Fruit fly (Drosophila melanogaster) whole organism, embryonic: ENCODE data around the gene Ser.
A peak's percentile ranks its signal among the peaks of the same experiment; 100 is the strongest.

Experiments
- Antp ChIP-seq: fragments of 200-800 bp; sonication (Bioruptor generic); optimal IDR thresholded peaks from 3 replicates; lab custom pipeline; 2016; ENCODE audit warnings: missing biosample characterization, missing genetic modification characterization
- Bgb ChIP-seq: fragments of 200-800 bp; sonication (Bioruptor generic); IDR thresholded peaks from 2 replicates; pipeline ENCODE4 v1.3.6; 2022; ENCODE audit warnings: missing biosample characterization, missing genetic modification characterization; ENCODE audit not compliant: partially characterized antibody
- CG10267 ChIP-seq: fragments of 200-800 bp; sonication (Bioruptor generic); optimal IDR thresholded peaks from 2 replicates; lab custom pipeline; 2018; ENCODE audit warnings: missing biosample characterization, mild to moderate bottlenecking, missing genetic modification characterization, moderate library complexity
- CG10431 ChIP-seq: fragments of 200-800 bp; sonication (Bioruptor generic); optimal IDR thresholded peaks from 3 replicates; lab custom pipeline; 2018; ENCODE audit warnings: missing biosample characterization, mild to moderate bottlenecking, missing genetic modification characterization
- CG1233 ChIP-seq: fragments of 200-800 bp; sonication (Bioruptor generic); optimal IDR thresholded peaks from 4 replicates; lab custom pipeline; 2018; ENCODE audit warnings: missing biosample characterization, mild to moderate bottlenecking, missing genetic modification characterization
- CG12769 ChIP-seq: fragments of 200-800 bp; sonication (Bioruptor generic); optimal IDR thresholded peaks from 2 replicates; lab custom pipeline; 2019; ENCODE audit warnings: missing biosample characterization, mild to moderate bottlenecking, missing genetic modification characterization, moderate library complexity
- CG14965 ChIP-seq: fragments of 200-800 bp; sonication (Bioruptor generic); optimal IDR thresholded peaks from 2 replicates; lab custom pipeline; 2016; ENCODE audit warnings: missing biosample characterization, missing genetic modification characterization, borderline replicate concordance
- CG17328 ChIP-seq: fragments of 200-800 bp; sonication (Bioruptor generic); IDR thresholded peaks from 2 replicates; pipeline ENCODE4 v1.3.6; 2022; ENCODE audit warnings: missing biosample characterization, missing genetic modification characterization
- CG3726 ChIP-seq: fragments of 200-800 bp; sonication (Bioruptor generic); IDR thresholded peaks from 3 replicates; pipeline ENCODE4, ENCODE4 v1.3.6; 2022; ENCODE audit warnings: missing biosample characterization, missing genetic modification characterization
- CG3847 ChIP-seq: fragments of 200-800 bp; sonication (Bioruptor generic); IDR thresholded peaks from 2 replicates; pipeline ENCODE4 v1.3.6; 2022; ENCODE audit warnings: missing biosample characterization, missing genetic modification characterization
- CG7745 ChIP-seq: fragments of 200-800 bp; sonication (Bioruptor generic); optimal IDR thresholded peaks from 2 replicates; lab custom pipeline; 2018; ENCODE audit warnings: missing biosample characterization, mild to moderate bottlenecking, missing genetic modification characterization, moderate library complexity
- CG7839 ChIP-seq: fragments of 200-800 bp; sonication (Bioruptor generic); optimal IDR thresholded peaks from 3 replicates; lab custom pipeline; 2018; ENCODE audit warnings: missing biosample characterization, mild to moderate bottlenecking, missing genetic modification characterization, moderate library complexity
- CG7987 ChIP-seq: fragments of 200-800 bp; sonication (Bioruptor generic); optimal IDR thresholded peaks from 2 replicates; lab custom pipeline; 2018; ENCODE audit warnings: missing biosample characterization, mild to moderate bottlenecking, missing genetic modification characterization, moderate library complexity
- CG9727 ChIP-seq: fragments of 200-800 bp; sonication (Bioruptor generic); optimal IDR thresholded peaks from 3 replicates; lab custom pipeline; 2017; ENCODE audit warnings: missing biosample characterization, mild to moderate bottlenecking, missing genetic modification characterization
- CG9817 ChIP-seq: fragments of 200-800 bp; sonication (Bioruptor generic); optimal IDR thresholded peaks from 2 replicates; lab custom pipeline; 2018; ENCODE audit warnings: missing biosample characterization, mild to moderate bottlenecking, missing genetic modification characterization, moderate library complexity
- CG9876 ChIP-seq: fragments of 200-800 bp; sonication (Bioruptor generic); optimal IDR thresholded peaks from 2 replicates; lab custom pipeline; 2016; ENCODE audit warnings: missing biosample characterization, missing genetic modification characterization
- CrebB ChIP-seq: fragments of 200-800 bp; sonication (Bioruptor generic); optimal IDR thresholded peaks from 3 replicates; lab custom pipeline; 2018; ENCODE audit warnings: missing biosample characterization, mild to moderate bottlenecking, missing genetic modification characterization
- Dip3 ChIP-seq: fragments of 200-800 bp; sonication (Bioruptor generic); optimal IDR thresholded peaks from 3 replicates; lab custom pipeline; 2016; ENCODE audit warnings: missing biosample characterization, missing genetic modification characterization
- Elba2 ChIP-seq: fragments of 200-800 bp; sonication (Bioruptor generic); optimal IDR thresholded peaks from 3 replicates; lab custom pipeline; 2016; ENCODE audit warnings: missing biosample characterization, missing genetic modification characterization
- HLH4C ChIP-seq: fragments of 200-800 bp; sonication (Bioruptor generic); IDR thresholded peaks from 3 replicates; pipeline ENCODE4 v1.3.6; 2022; ENCODE audit warnings: missing biosample characterization, missing genetic modification characterization; ENCODE audit not compliant: partially characterized antibody
- Med ChIP-seq: fragments of 200-800 bp; sonication (Bioruptor generic); peaks from one replicate; lab custom pipeline; 2016; ENCODE audit warnings: missing biosample characterization, missing genetic modification characterization, mild to moderate bottlenecking, inconsistent platforms, moderate library complexity
- Mes4 ChIP-seq: fragments of 200-800 bp; sonication (Bioruptor generic); optimal IDR thresholded peaks from 2 replicates; lab custom pipeline; 2016; ENCODE audit warnings: missing biosample characterization, missing genetic modification characterization
- Mrtf ChIP-seq: fragments of 200-800 bp; sonication (Bioruptor generic); IDR thresholded peaks from 3 replicates; pipeline ENCODE4 v1.3.6; 2022; ENCODE audit warnings: missing biosample characterization, missing genetic modification characterization
- Side ChIP-seq: fragments of 200-800 bp; sonication (Bioruptor generic); optimal IDR thresholded peaks from 2 replicates; lab custom pipeline; 2016; ENCODE audit warnings: missing biosample characterization, missing genetic modification characterization
- Six4 ChIP-seq: fragments of 200-800 bp; sonication (Bioruptor generic); optimal IDR thresholded peaks from 2 replicates; lab custom pipeline; 2016; ENCODE audit warnings: missing biosample characterization, missing genetic modification characterization
- Sox100B ChIP-seq: fragments of 200-800 bp; sonication (Bioruptor generic); optimal IDR thresholded peaks from 3 replicates; lab custom pipeline; 2018; ENCODE audit warnings: missing biosample characterization, mild to moderate bottlenecking, missing genetic modification characterization
- Vsx1 ChIP-seq: fragments of 200-800 bp; sonication (Bioruptor generic); optimal IDR thresholded peaks from 2 replicates; lab custom pipeline; 2017; ENCODE audit warnings: missing biosample characterization, mild to moderate bottlenecking, missing genetic modification characterization, missing genetic modification reagents
- Xrp1 ChIP-seq: fragments of 200-800 bp; sonication (Bioruptor generic); IDR thresholded peaks from 2 replicates; pipeline ENCODE4 v1.3.6; 2022; ENCODE audit warnings: missing biosample characterization, missing genetic modification characterization
- bbx ChIP-seq: fragments of 200-800 bp; sonication (Bioruptor generic); IDR thresholded peaks from 2 replicates; pipeline ENCODE4 v1.3.6; 2022; ENCODE audit warnings: missing biosample characterization, missing genetic modification characterization; ENCODE audit not compliant: partially characterized antibody
- ci ChIP-seq: fragments of 200-800 bp; sonication (Bioruptor generic); IDR thresholded peaks from 3 replicates; pipeline ENCODE4 v1.3.6; 2022; ENCODE audit warnings: missing biosample characterization, missing genetic modification characterization
- da ChIP-seq: fragments of 200-800 bp; sonication (Bioruptor generic); optimal IDR thresholded peaks from 2 replicates; lab custom pipeline; 2016; ENCODE audit warnings: missing biosample characterization, missing genetic modification characterization
- danr ChIP-seq: fragments of 200-800 bp; sonication (Bioruptor generic); IDR thresholded peaks from 2 replicates; pipeline ENCODE4 v1.3.6; 2022; ENCODE audit warnings: missing biosample characterization, missing genetic modification characterization
- gcm2 ChIP-seq: fragments of 200-800 bp; sonication (Bioruptor generic); optimal IDR thresholded peaks from 2 replicates; lab custom pipeline; 2016; ENCODE audit warnings: missing biosample characterization, missing genetic modification characterization
- grau ChIP-seq: fragments of 200-800 bp; optimal IDR thresholded peaks from 3 replicates; lab custom pipeline; 2019; ENCODE audit warnings: missing biosample characterization, mild to moderate bottlenecking, missing genetic modification characterization, moderate library complexity
- grn ChIP-seq: fragments of 200-800 bp; sonication (Bioruptor generic); optimal IDR thresholded peaks from 3 replicates; lab custom pipeline; 2017; ENCODE audit warnings: missing biosample characterization, missing genetic modification characterization
- gro ChIP-seq: fragments of 200-800 bp; sonication (Bioruptor generic); optimal IDR thresholded peaks from 2 replicates; lab custom pipeline; 2016; ENCODE audit warnings: missing biosample characterization, missing genetic modification characterization
- lmd ChIP-seq: fragments of 200-800 bp; sonication (Bioruptor generic); IDR thresholded peaks from 2 replicates; pipeline ENCODE4 v1.3.6; 2022; ENCODE audit warnings: missing biosample characterization, missing genetic modification characterization
- onecut ChIP-seq: fragments of 200-800 bp; sonication (Bioruptor generic); IDR thresholded peaks from 2 replicates; pipeline ENCODE4 v1.3.6; 2022; ENCODE audit warnings: missing biosample characterization, missing genetic modification characterization
- pnt ChIP-seq: fragments of 200-800 bp; sonication (Bioruptor generic); optimal IDR thresholded peaks from 3 replicates; lab custom pipeline; 2016; ENCODE audit warnings: missing biosample characterization, missing genetic modification characterization
- pum ChIP-seq: fragments of 200-800 bp; sonication (Bioruptor generic); optimal IDR thresholded peaks from 2 replicates; lab custom pipeline; 2016; ENCODE audit warnings: missing biosample characterization, missing genetic modification characterization
- ranshi ChIP-seq: fragments of 200-800 bp; sonication (Bioruptor generic); IDR thresholded peaks from 2 replicates; pipeline ENCODE4 v1.3.6; 2022; ENCODE audit warnings: missing biosample characterization, missing genetic modification characterization
- row ChIP-seq: fragments of 200-800 bp; sonication (Bioruptor generic); IDR thresholded peaks from 3 replicates; pipeline ENCODE4 v1.3.6; 2022; ENCODE audit warnings: missing biosample characterization, missing genetic modification characterization
- run ChIP-seq: fragments of 200-800 bp; sonication (Bioruptor generic); optimal IDR thresholded peaks from 3 replicates; lab custom pipeline; 2018; ENCODE audit warnings: missing biosample characterization, mild to moderate bottlenecking, missing genetic modification characterization
- sens ChIP-seq: fragments of 200-800 bp; sonication (Bioruptor generic); peaks from one replicate; lab custom pipeline; 2016; ENCODE audit warnings: missing biosample characterization, missing genetic modification characterization
- shn ChIP-seq: fragments of 200-800 bp; sonication (Bioruptor generic); optimal IDR thresholded peaks from 3 replicates; lab custom pipeline; 2016; ENCODE audit warnings: missing biosample characterization, missing genetic modification characterization
- slp2 ChIP-seq: fragments of 200-800 bp; sonication (Bioruptor generic); optimal IDR thresholded peaks from 2 replicates; lab custom pipeline; 2016; ENCODE audit warnings: missing biosample characterization, missing genetic modification characterization
- stwl ChIP-seq: fragments of 200-800 bp; sonication (Bioruptor generic); optimal IDR thresholded peaks from 3 replicates; lab custom pipeline; 2018; ENCODE audit warnings: missing biosample characterization, mild to moderate bottlenecking, missing genetic modification characterization, moderate library complexity
- tna ChIP-seq: fragments of 200-800 bp; sonication (Bioruptor generic); IDR thresholded peaks from 2 replicates; pipeline ENCODE4 v1.3.6; 2022; ENCODE audit warnings: missing biosample characterization, missing genetic modification characterization; ENCODE audit not compliant: partially characterized antibody
- unpg ChIP-seq: fragments of 200-800 bp; sonication (Bioruptor generic); optimal IDR thresholded peaks from 3 replicates; lab custom pipeline; 2018; ENCODE audit warnings: missing biosample characterization, mild to moderate bottlenecking, missing genetic modification characterization, moderate library complexity
- yki ChIP-seq: fragments of >200 bp; optimal IDR thresholded peaks from 3 replicates; lab custom pipeline; 2018

The Ser gene

DNA sequence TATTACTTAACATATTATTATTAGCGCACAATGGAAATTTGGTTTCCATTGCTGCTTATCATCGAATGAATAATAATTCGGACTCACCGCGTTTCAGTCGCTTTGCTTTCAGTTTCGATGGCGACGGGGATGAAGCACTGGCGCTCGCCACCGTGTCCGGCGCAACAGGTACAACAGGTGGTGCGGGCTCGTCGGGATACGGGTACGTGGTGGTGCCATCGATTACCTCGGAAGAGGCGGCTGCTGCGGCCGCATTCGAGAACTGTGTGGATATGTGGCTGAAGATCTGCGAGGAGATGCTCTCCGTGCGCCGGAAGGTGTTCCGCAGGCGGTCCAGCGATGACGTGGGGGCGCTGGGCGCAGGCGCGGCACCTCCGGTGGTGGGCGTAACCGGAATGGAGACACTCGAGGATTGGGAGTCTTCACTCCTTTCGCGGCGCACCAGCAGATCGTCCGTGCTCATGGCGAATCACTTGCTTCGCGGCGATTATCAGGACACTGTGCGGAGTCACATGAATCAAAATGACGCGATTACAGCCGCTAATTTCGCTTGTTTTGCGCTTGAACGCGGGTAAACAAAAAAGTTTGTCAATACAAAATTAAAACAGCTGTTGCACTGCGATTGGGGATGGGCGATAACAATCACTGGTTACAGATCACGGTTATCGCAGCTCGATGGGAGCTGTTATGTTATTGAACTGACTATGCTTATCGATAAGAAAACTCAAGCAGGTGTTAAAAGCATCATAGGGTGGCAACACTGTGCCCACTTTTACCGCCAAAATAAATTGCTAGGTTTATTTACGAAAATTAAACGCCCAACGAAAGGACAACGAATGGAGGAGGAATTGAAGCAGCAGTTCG lies 44.6 kb upstream of the Ser start, which contains the start of the genes CG31064 and PolA2 (continued):
- TF ChIP-seq CrebB (peak; percentile 42), CG17328 (no peak), tna (GFP tag; lab: Robert Waterston, UW) (peak; percentile 83), slp2 (GFP tag; lab: Kevin White, UChicago) (no peak), Sox100B (no peak), grau (tag; lab: Kevin White, UChicago) (no peak), bbx (peak; percentile 89), row (peak; percentile 46; the same call in 1 of the 3 replicates), Elba2 (GFP tag; lab: Kevin White, UChicago) (peak; percentile 0), grn (GFP tag; lab: Kevin White, UChicago) (no peak), pum (GFP tag; lab: Kevin White, UChicago) (peak; percentile 28), ci (GFP tag; lab: Robert Waterston, UW) (peak; percentile 66; the same call in 2 of the 3 replicates), CG14965 (GFP tag; lab: Kevin White, UChicago) (no peak), CG1233 (GFP tag; lab: Kevin White, UChicago) (no peak), CG7987 (peak; percentile 11), da (peak; percentile 35), unpg (GFP tag; lab: Kevin White, UChicago) (no peak), CG9817 (tag; lab: Kevin White, UChicago) (no peak), CG3726 (GFP tag; lab: Robert Waterston, UW) (no peak), HLH4C (GFP tag; lab: Robert Waterston, UW) (peak; percentile 91), CG7745 (tag; lab: Kevin White, UChicago) (no peak), gcm2 (GFP tag; lab: Kevin White, UChicago) (no peak), CG7839 (tag; lab: Kevin White, UChicago) (no peak), Bgb (GFP tag; lab: Robert Waterston, UW) (peak; percentile 86), CG10267 (tag; lab: Kevin White, UChicago) (peak; percentile 53), lmd (GFP tag; lab: Robert Waterston, UW) (no peak), ranshi (GFP tag; lab: Robert Waterston, UW) (no peak), run (tag; lab: Kevin White, UChicago) (no peak), stwl (tag; lab: Kevin White, UChicago) (peak; percentile 82), pnt (GFP tag; lab: Kevin White, UChicago) (no peak), CG12769 (tag; lab: Kevin White, UChicago) (no peak), onecut (GFP tag; lab: Robert Waterston, UW) (no peak), Antp (GFP tag; lab: Kevin White, UChicago) (no peak), shn (no peak), Six4 (GFP tag; lab: Kevin White, UChicago) (no peak), CG10431 (GFP tag; lab: Kevin White, UChicago) (no peak), CG9727 (GFP tag; lab: Kevin White, UChicago) (no peak), CG3847 (GFP tag; lab: Robert Waterston, UW) (peak; percentile 51; the same call in 1 of the 2 replicates), danr (GFP tag; lab: Robert Waterston, UW) (no peak), Vsx1 (GFP tag; lab: Kevin White, UChicago) (no peak), Dip3 (GFP tag; lab: Kevin White, UChicago) (no peak), yki (lab: Kevin White, UChicago) (no peak), Mrtf (GFP tag; lab: Robert Waterston, UW) (no peak), Xrp1 (GFP tag; lab: Robert Waterston, UW) (peak; percentile 29; the same call in 1 of the 2 replicates), Mes4 (GFP tag; lab: Kevin White, UChicago) (no peak), CG9876 (GFP tag; lab: Kevin White, UChicago) (no peak), sens (peak; percentile 72), Med (GFP tag; lab: Kevin White, UChicago) (peak; percentile 88), Side (no peak), gro (no peak)
